Worm (Caenorhabditis elegans): Measurements from ENCODE around the gene M03E7.1.

Gene M03E7.1

DNA sequence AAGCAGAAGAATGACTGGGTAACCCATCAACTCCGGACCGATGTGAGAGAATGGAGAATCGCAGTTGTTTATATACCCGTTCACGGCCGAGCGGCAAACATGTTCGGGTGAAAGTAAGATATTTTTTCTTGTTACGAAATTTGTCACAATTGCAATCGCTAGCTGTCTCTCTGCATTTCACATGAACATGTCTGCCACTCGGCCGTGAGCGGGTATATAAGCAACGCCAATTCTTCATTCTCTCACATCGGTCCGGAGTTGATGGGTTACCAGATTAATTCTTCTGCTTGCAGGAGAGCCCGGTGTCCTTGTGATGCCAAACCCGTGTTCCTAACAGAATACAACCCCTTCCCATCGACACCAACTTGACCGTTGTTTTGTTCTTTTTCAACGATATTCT lies 34.4 kb upstream of the M03E7.1 start (continued):
- TF ChIP-seq F10E7.11 (tag; optimal IDR thresholded peaks at IDR 0.05): no peak
- TF ChIP-seq attf-6 (GFP tag; IDR thresholded peaks at IDR 0.05): no peak
- TF ChIP-seq zim-3 (tag; optimal IDR thresholded peaks at IDR 0.05): no peak
- peak; percentile 7 for TF ChIP-seq atf-7 (tag; optimal IDR thresholded peaks at IDR 0.05)
- TF ChIP-seq athp-1 (tag; optimal IDR thresholded peaks at IDR 0.05): no peak
- no peak for TF ChIP-seq ztf-25 (GFP tag; IDR thresholded peaks at IDR 0.05)
- TF ChIP-seq gei-17 (GFP tag; optimal IDR thresholded peaks at IDR 0.05): peak; percentile 54
- no peak for TF ChIP-seq ztf-3 (GFP tag; optimal IDR thresholded peaks at IDR 0.05)
- TF ChIP-seq B0261.1 (tag; optimal IDR thresholded peaks at IDR 0.05): peak; percentile 46
- TF ChIP-seq zfh-2 (GFP tag; conservative IDR thresholded peaks at IDR 0.05): 0 out of 2 replicates have a peak, but pooled peaks have one; percentile 9
- no peak for TF ChIP-seq egl-44 (GFP tag; IDR thresholded peaks at IDR 0.05)
- no peak for TF ChIP-seq mxl-1 (tag; optimal IDR thresholded peaks at IDR 0.05)
- no peak for TF ChIP-seq F33H1.4 (GFP tag; IDR thresholded peaks at IDR 0.05)
- TF ChIP-seq Y67H2A.10 (GFP tag; conservative IDR thresholded peaks at IDR 0.05): no peak
- TF ChIP-seq snpc-4 (GFP tag; optimal IDR thresholded peaks at IDR 0.05): peak; percentile 81
- peak; percentile 86 to 98 (median 96) for TF ChIP-seq snpc-4 (tag; optimal IDR thresholded peaks at IDR 0.05)
- TF ChIP-seq mes-4 (tag; optimal IDR thresholded peaks at IDR 0.05): no peak

DNA sequence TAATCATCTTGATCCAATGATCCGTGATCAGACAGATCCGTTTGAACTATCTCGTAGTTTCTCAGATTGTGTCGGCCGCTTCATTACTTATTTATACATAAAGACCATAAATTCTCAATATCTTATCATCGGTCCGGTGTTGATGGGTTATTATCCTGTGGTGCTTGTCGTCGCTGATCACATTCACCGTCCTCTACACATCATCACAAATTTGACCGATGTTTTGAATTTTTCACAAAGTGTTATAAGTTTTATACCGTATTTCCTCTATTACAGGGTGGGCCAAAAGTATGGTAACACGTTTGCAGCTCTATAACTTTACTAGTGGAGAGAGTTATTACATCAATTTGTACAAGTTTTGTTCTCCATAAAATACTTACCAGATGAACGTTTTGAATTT lies 33.5 kb upstream of the M03E7.1 start:
- TF ChIP-seq cebp-1 (GFP tag; IDR thresholded peaks at IDR 0.05) (no peak), cebp-1 (tag; optimal IDR thresholded peaks at IDR 0.05) (no peak), dpff-1 (tag; optimal IDR thresholded peaks at IDR 0.05) (no peak), hrde-1 (tag; optimal IDR thresholded peaks at IDR 0.05; ENCODE audit: borderline replicate concordance) (no peak), die-1 (tag; optimal IDR thresholded peaks at IDR 0.05) (peak; percentile 68), F52B5.7 (tag; optimal IDR thresholded peaks at IDR 0.05) (no peak), somi-1 (GFP tag; optimal IDR thresholded peaks at IDR 0.05) (no peak), nhr-179 (tag; optimal IDR thresholded peaks at IDR 0.05) (no peak), gei-17 (GFP tag; optimal IDR thresholded peaks at IDR 0.05) (no peak), ceh-100 (GFP tag; IDR thresholded peaks at IDR 0.05) (no peak), ztf-26 (tag; optimal IDR thresholded peaks at IDR 0.05) (no peak), attf-3 (GFP tag; conservative IDR thresholded peaks at IDR 0.05) (no peak), ztf-6 (GFP tag; IDR thresholded peaks at IDR 0.05) (no peak), lin-35 (GFP tag; optimal IDR thresholded peaks at IDR 0.05) (no peak), cebp-2 (GFP tag; IDR thresholded peaks at IDR 0.05) (no peak), hmg-20 (GFP tag; IDR thresholded peaks at IDR 0.05) (no peak), hlh-12 (tag; optimal IDR thresholded peaks at IDR 0.05) (no peak), Y56A3A.18 (GFP tag; IDR thresholded peaks at IDR 0.05) (peak; percentile 58; the same call in 1 of the 2 replicates), hsf-1 (GFP tag; IDR thresholded peaks at IDR 0.05) (0 out of 2 replicates have a peak, but pooled peaks have one; percentile 11), aptf-3 (GFP tag; IDR thresholded peaks at IDR 0.05) (0 out of 2 replicates have a peak, but pooled peaks have one; percentile 50), ztf-22 (GFP tag; optimal IDR thresholded peaks at IDR 0.05) (no peak), hmg-1.2 (GFP tag; IDR thresholded peaks at IDR 0.05) (peak; percentile 39), F39B2.1 (GFP tag; IDR thresholded peaks at IDR 0.05) (no peak), rec-8 (tag; optimal IDR thresholded peaks at IDR 0.05) (no peak), lsy-27 (tag; optimal IDR thresholded peaks at IDR 0.05; ENCODE audit: borderline replicate concordance, insufficient read depth) (no peak), chd-7 (tag; optimal IDR thresholded peaks at IDR 0.05) (no peak), ZK185.1 (tag; optimal IDR thresholded peaks at IDR 0.05; ENCODE audit: poor library complexity, severe bottlenecking) (peak; percentile 13), K12H6.12 (tag; optimal IDR thresholded peaks at IDR 0.05) (no peak), ceh-91 (GFP tag; IDR thresholded peaks at IDR 0.05) (no peak), ama-1 (optimal IDR thresholded peaks at IDR 0.05) (no peak), ama-1 (GFP tag; optimal IDR thresholded peaks at IDR 0.05) (no peak), zim-3 (tag; optimal IDR thresholded peaks at IDR 0.05) (no peak), snpc-3.4 (tag; optimal IDR thresholded peaks at IDR 0.05) (no peak), snpc-1.3 (tag; optimal IDR thresholded peaks at IDR 0.05; ENCODE audit: insufficient read depth) (no peak)
